Worm (Caenorhabditis elegans): ENCODE results near the gene E04D5.5.
A peak's percentile ranks its signal among the peaks of the same experiment; 100 is the strongest.

The E04D5.5 gene

DNA sequence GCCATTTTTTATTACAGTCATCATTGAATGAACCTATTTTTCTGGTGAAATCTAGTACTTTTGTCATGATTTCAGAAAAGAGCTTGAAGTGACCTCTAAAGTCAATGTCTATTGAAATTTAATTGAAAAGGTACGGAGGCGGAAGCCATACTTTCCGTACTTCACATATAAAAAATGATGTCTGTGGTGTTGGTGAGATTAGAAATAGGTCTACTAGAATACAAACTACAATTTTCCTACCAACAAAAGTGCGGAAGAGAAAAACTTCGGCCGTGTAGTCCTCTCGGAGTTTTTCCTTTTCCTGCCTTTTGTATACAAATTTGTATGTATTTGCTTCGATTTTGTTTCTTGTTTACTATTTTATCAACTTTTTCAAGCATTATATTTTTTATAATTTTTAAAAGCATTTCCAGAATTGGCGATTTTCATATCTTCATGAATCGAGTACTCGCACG, 15.8 kb upstream of the E04D5.5 start, which contains the start of gene T09F3.4 (continued):
- TF ChIP-seq sdc-2 (tag; optimal IDR thresholded peaks at IDR 0.05) (no peak), ceh-24 (tag; optimal IDR thresholded peaks at IDR 0.05) (no peak), Y22D7AL.16 (tag; optimal IDR thresholded peaks at IDR 0.05) (no peak), ztf-16 (tag; optimal IDR thresholded peaks at IDR 0.05) (no peak), eyg-1 (tag; optimal IDR thresholded peaks at IDR 0.05) (no peak), ceh-48 (tag; optimal IDR thresholded peaks at IDR 0.05) (no peak), pha-4 (tag; optimal IDR thresholded peaks at IDR 0.05) (no peak), hlh-6 (tag; optimal IDR thresholded peaks at IDR 0.05) (no peak), pag-3 (tag; optimal IDR thresholded peaks at IDR 0.05; ENCODE audit: borderline replicate concordance) (no peak), fkh-6 (tag; optimal IDR thresholded peaks at IDR 0.05) (peak; percentile 15), C08G9.2 (tag; optimal IDR thresholded peaks at IDR 0.05) (peak; percentile 80), madf-2 (tag; optimal IDR thresholded peaks at IDR 0.05) (no peak), npax-4 (tag; optimal IDR thresholded peaks at IDR 0.05) (no peak), ceh-9 (tag; optimal IDR thresholded peaks at IDR 0.05) (no peak), dmd-4 (tag; optimal IDR thresholded peaks at IDR 0.05; ENCODE audit: borderline replicate concordance) (no peak), unc-86 (tag; optimal IDR thresholded peaks at IDR 0.05) (no peak), ceh-2 (tag; optimal IDR thresholded peaks at IDR 0.05) (peak; percentile 69), elt-4 (tag; optimal IDR thresholded peaks at IDR 0.05) (no peak), pax-1 (tag; optimal IDR thresholded peaks at IDR 0.05) (no peak), ref-2 (tag; optimal IDR thresholded peaks at IDR 0.05) (no peak), elt-2 (tag; optimal IDR thresholded peaks at IDR 0.05) (peak; percentile 28), fax-1 (tag; optimal IDR thresholded peaks at IDR 0.05) (no peak), tbx-2 (tag; optimal IDR thresholded peaks at IDR 0.05) (peak; percentile 70), unc-55 (GFP tag; optimal IDR thresholded peaks at IDR 0.05) (no peak)

DNA sequence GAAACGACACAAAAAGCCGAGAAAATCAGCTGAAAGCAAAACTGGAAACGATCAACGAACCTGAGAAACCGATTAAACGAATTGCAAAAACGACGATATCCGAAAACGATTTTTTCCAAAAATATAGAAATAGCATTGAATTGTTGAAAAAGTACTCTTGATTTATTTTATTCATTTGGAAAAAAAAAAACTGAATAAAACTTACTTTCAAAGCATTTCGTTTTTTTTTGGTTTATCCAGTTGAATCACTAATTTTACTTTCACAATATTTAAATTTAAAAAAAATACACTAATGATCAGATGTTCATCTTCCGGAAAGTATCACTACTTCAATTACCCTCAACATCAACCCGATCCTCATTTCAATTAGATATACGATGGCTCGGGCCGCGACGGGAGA, 14.5 kb upstream of the E04D5.5 start, which contains the start of gene T09F3.5:
TSS of gene T09F3.5 (plus strand) at position 301 of the 400 bp plus-strand sequence.
- TF ChIP-seq mec-3 (tag; optimal IDR thresholded peaks at IDR 0.05; ENCODE audit: borderline replicate concordance): no peak
- no peak for TF ChIP-seq sdc-2 (tag; optimal IDR thresholded peaks at IDR 0.05)

- peak; percentile 67 for TF ChIP-seq elt-2 (tag; optimal IDR thresholded peaks at IDR 0.05)
- no peak for TF ChIP-seq ttx-3 (tag; optimal IDR thresholded peaks at IDR 0.05)
Observed at ce11 chrII:10402991-10403390, 8.1 kb upstream of the E04D5.5 start.

ce11 chrII:10416332-10416863, 5.3 kb downstream of the E04D5.5 start, which contains the start of gene eif-2A:
Gene eif-2A (plus strand): TSS chrII:10416800.
- TF ChIP-seq nhr-11 (tag; optimal IDR thresholded peaks at IDR 0.05) (no peak), nfya-1 (tag; optimal IDR thresholded peaks at IDR 0.05) (no peak), ceh-2 (tag; optimal IDR thresholded peaks at IDR 0.05) (no peak), hlh-30 (tag; optimal IDR thresholded peaks at IDR 0.05; ENCODE audit: insufficient read depth) (peak; percentile 38), unc-42 (tag; optimal IDR thresholded peaks at IDR 0.05) (peak; percentile 41), ceh-31 (tag; optimal IDR thresholded peaks at IDR 0.05) (no peak)

- TF ChIP-seq tbx-7 (tag; optimal IDR thresholded peaks at IDR 0.05) (no peak), fax-1 (tag; optimal IDR thresholded peaks at IDR 0.05) (no peak), unc-86 (tag; optimal IDR thresholded peaks at IDR 0.05) (no peak), sdc-2 (tag; optimal IDR thresholded peaks at IDR 0.05) (no peak), ceh-19 (GFP tag; optimal IDR thresholded peaks at IDR 0.05) (no peak), rnt-1 (tag; optimal IDR thresholded peaks at IDR 0.05) (no peak), pha-4 (tag; optimal IDR thresholded peaks at IDR 0.05) (no peak)
Observed at ce11 chrII:10421941-10422340, 10.9 kb downstream of the E04D5.5 start, which contains the start of gene frpr-21. Gene frpr-21 (minus strand): TSS chrII:10422041.
